Fruit fly (Drosophila melanogaster): ENCODE measurements around the gene Gr94a.

Gr94a gene

dm6 chr3R:23053936-23054335 is 2.4 kb downstream of the Gr94a start, which contains the start of gene p53 (continued):
- TF ChIP-seq CG7271 (tag; optimal IDR thresholded peaks at IDR 0.05) (peak; percentile 83), pros (GFP tag; optimal IDR thresholded peaks at IDR 0.05) (no peak), tin (GFP tag; optimal IDR thresholded peaks at IDR 0.05) (peak; percentile 66), CG17829 (tag; optimal IDR thresholded peaks at IDR 0.05) (peak; percentile 30), ato (GFP tag; IDR thresholded peaks at IDR 0.05; ENCODE audit: partially characterized antibody) (peak; percentile 70), Aef1 (GFP tag; IDR thresholded peaks at IDR 0.05) (peak; percentile 30; the same call in 2 of the 3 replicates), ci (GFP tag; IDR thresholded peaks at IDR 0.05) (peak; percentile 92), rib (GFP tag; IDR thresholded peaks at IDR 0.05) (peak; percentile 33), CG9876 (GFP tag; optimal IDR thresholded peaks at IDR 0.05) (peak; percentile 47), CkIIα-i1 (GFP tag; IDR thresholded peaks at IDR 0.05) (no peak), CG15073 (GFP tag; optimal IDR thresholded peaks at IDR 0.05) (no peak), chm (GFP tag; IDR thresholded peaks at IDR 0.05) (peak; percentile 86), tio (GFP tag; optimal IDR thresholded peaks at IDR 0.05) (no peak), Sry-δ (GFP tag; optimal IDR thresholded peaks at IDR 0.05) (peak; percentile 74), CG12391 (tag; optimal IDR thresholded peaks at IDR 0.05) (peak; percentile 73), grn (GFP tag; optimal IDR thresholded peaks at IDR 0.05) (peak; percentile 41), CG4730 (GFP tag; IDR thresholded peaks at IDR 0.05) (peak; percentile 55), Gug (GFP tag; IDR thresholded peaks at IDR 0.05) (no peak), CG11247 (GFP tag; IDR thresholded peaks at IDR 0.05) (peak; percentile 87), Bdp1 (GFP tag; optimal IDR thresholded peaks at IDR 0.05) (peak; percentile 41), Drgx (GFP tag; IDR thresholded peaks at IDR 0.05) (no peak), Lhr (GFP tag; optimal IDR thresholded peaks at IDR 0.05) (peak; percentile 63), CG4424 (GFP tag; optimal IDR thresholded peaks at IDR 0.05) (peak; percentile 62), CG15601 (tag; optimal IDR thresholded peaks at IDR 0.05) (peak; percentile 67), MTF-1 (GFP tag; optimal IDR thresholded peaks at IDR 0.05; ENCODE audit: borderline replicate concordance) (peak; percentile 86), CG9932 (GFP tag; IDR thresholded peaks at IDR 0.05) (peak; percentile 75), danr (GFP tag; IDR thresholded peaks at IDR 0.05) (no peak), CG12299 (tag; optimal IDR thresholded peaks at IDR 0.05) (no peak), tap (tag; optimal IDR thresholded peaks at IDR 0.05) (peak; percentile 20), CG3065 (GFP tag; optimal IDR thresholded peaks at IDR 0.05) (no peak), Ravus (GFP tag; IDR thresholded peaks at IDR 0.05) (no peak), Sin3A (optimal IDR thresholded peaks at IDR 0.05) (no peak), NK7.1 (GFP tag; optimal IDR thresholded peaks at IDR 0.05) (peak; percentile 81), CG3407 (GFP tag; optimal IDR thresholded peaks at IDR 0.05) (peak; percentile 55), nom (GFP tag; optimal IDR thresholded peaks at IDR 0.05) (no peak), nmo (GFP tag; optimal IDR thresholded peaks at IDR 0.05) (peak; percentile 67), bab2 (GFP tag; optimal IDR thresholded peaks at IDR 0.05) (peak; percentile 41), CG4360 (GFP tag; IDR thresholded peaks at IDR 0.05) (peak; percentile 46), crc (GFP tag; optimal IDR thresholded peaks at IDR 0.05) (peak; percentile 51), oc (tag; optimal IDR thresholded peaks at IDR 0.05) (no peak), CG11456 (GFP tag; IDR thresholded peaks at IDR 0.05) (peak; percentile 86; the same call in 2 of the 3 replicates), CG17802 (tag; optimal IDR thresholded peaks at IDR 0.05) (peak; percentile 80), cg (GFP tag; optimal IDR thresholded peaks at IDR 0.05) (no peak), aop (GFP tag; IDR thresholded peaks at IDR 0.05) (no peak), Opbp (GFP tag; IDR thresholded peaks at IDR 0.05; ENCODE audit: partially characterized antibody) (peak; percentile 86), CG7987 (GFP tag; optimal IDR thresholded peaks at IDR 0.05) (peak; percentile 94), CG4707 (GFP tag; optimal IDR thresholded peaks at IDR 0.05) (peak; percentile 77), cad (GFP tag; optimal IDR thresholded peaks at IDR 0.05) (no peak), ssp (GFP tag; IDR thresholded peaks at IDR 0.05) (peak; percentile 37; the same call in 1 of the 2 replicates), CG31224 (GFP tag; IDR thresholded peaks at IDR 0.05) (0 out of 2 replicates have a peak, but pooled peaks have one; percentile 32), bcd (GFP tag; optimal IDR thresholded peaks at IDR 0.05) (peak; percentile 89), CG18476 (GFP tag; optimal IDR thresholded peaks at IDR 0.05) (peak; percentile 8)

All from whole organism, embryonic.